Worm (Caenorhabditis elegans) whole organism, L1 larva: Measurements from ENCODE around the gene lgc-41.

Experiments
- efl-1 ChIP-seq, 4 experiments: fragments of 150-350 bp; optimal IDR thresholded peaks in 3 of 4; peaks in 1 of 4; 1 replicate in 1 of 4; 2 replicates in 3 of 4; lab custom pipeline; 2014; ENCODE audit warnings: missing biosample characterization in 2 of 4, missing genetic modification characterization in 2 of 4, missing genetic modification reagents in 2 of 4
- efl-3 ChIP-seq: fragments of 200-800 bp; sonication (Bioruptor generic); optimal IDR thresholded peaks from 2 replicates; lab custom pipeline; 2018; ENCODE audit warnings: mild to moderate bottlenecking, missing genetic modification characterization, missing compliant biosample characterization
- egl-27 ChIP-seq, 2 experiments: fragments of 150-350 bp in 1 of 2; sonication (generic microtip); optimal IDR thresholded peaks; 3 replicates each; lab custom pipeline; 2017 to 2018; ENCODE audit warnings: missing biosample characterization in 2 of 2, missing genetic modification characterization in 2 of 2, missing genetic modification reagents in 2 of 2
- fkh-10 ChIP-seq: sonication (generic microtip); optimal IDR thresholded peaks from 2 replicates; lab custom pipeline; 2017; ENCODE audit warnings: missing biosample characterization, missing genetic modification reagents, missing genetic modification characterization
- grh-1 ChIP-seq: fragments of 200-800 bp; sonication (Bioruptor generic); IDR thresholded peaks from 2 replicates; pipeline ENCODE4 v1.3.6; 2022; ENCODE audit warnings: missing genetic modification reagents, missing genetic modification characterization, missing compliant biosample characterization
- lin-13 ChIP-seq: fragments of 150-350 bp; optimal IDR thresholded peaks from 2 replicates; lab custom pipeline; 2014; ENCODE audit warnings: missing biosample characterization, missing genetic modification reagents, missing genetic modification characterization
- lir-3 ChIP-seq: sonication (generic microtip); optimal IDR thresholded peaks from 2 replicates; lab custom pipeline; 2016; ENCODE audit warnings: mild to moderate bottlenecking, missing genetic modification characterization, moderate library complexity, missing compliant biosample characterization; ENCODE audit not compliant: poor library complexity
- mep-1 ChIP-seq: fragments of 150-350 bp; optimal IDR thresholded peaks from 2 replicates; lab custom pipeline; 2014; ENCODE audit warnings: missing biosample characterization, missing genetic modification characterization
- snpc-4 ChIP-seq: fragments of 150-350 bp; optimal IDR thresholded peaks from 2 replicates; lab custom pipeline; 2014; ENCODE audit warnings: missing biosample characterization, missing genetic modification characterization
- tlp-1 ChIP-seq: fragments of 150-350 bp; optimal IDR thresholded peaks from 2 replicates; lab custom pipeline; 2014; ENCODE audit warnings: missing biosample characterization, missing genetic modification characterization
- zag-1 ChIP-seq: fragments of 150-350 bp; optimal IDR thresholded peaks from 2 replicates; lab custom pipeline; 2014; ENCODE audit warnings: missing biosample characterization, missing genetic modification characterization

ce11 chrX:10443836-10444235, 10.2 kb upstream of the lgc-41 start, which contains the start of gene C39B10.3:
- TF ChIP-seq mep-1: no peak
- no peak for TF ChIP-seq grh-1 (GFP tag; lab: Robert Waterston, UW)
- no peak for TF ChIP-seq tlp-1 (tag; lab: Kevin White, UChicago)
- no peak for TF ChIP-seq fkh-10 (GFP tag; lab: Kevin White, UChicago)
- no peak for TF ChIP-seq egl-27 (tag; optimal IDR thresholded peaks at IDR 0.05; lab: Kevin White, UChicago)
- no peak for TF ChIP-seq efl-1 (optimal IDR thresholded peaks at IDR 0.05; lab: Kevin White, UChicago)
- TF ChIP-seq efl-1 (GFP tag; optimal IDR thresholded peaks at IDR 0.05 in 1 of 2; lab: Kevin White, UChicago): no peak
- no peak for TF ChIP-seq lir-3
- TF ChIP-seq efl-3: no peak
- no peak for TF ChIP-seq lin-13 (GFP tag; lab: Kevin White, UChicago)
- TF ChIP-seq snpc-4 (tag; lab: Kevin White, UChicago): no peak
- TF ChIP-seq zag-1 (tag; lab: Kevin White, UChicago): no peak
